Fruit fly (Drosophila melanogaster) whole organism, embryonic: ENCODE measurements around the gene Cdk1.
A peak's percentile ranks its signal among the peaks of the same experiment; 100 is the strongest.

Experiments used
- Adf1 ChIP-seq: fragments of 200-800 bp; sonication (Bioruptor generic); IDR thresholded peaks from 2 replicates; pipeline ENCODE4 v1.3.6; 2022; ENCODE audit warnings: missing biosample characterization, missing genetic modification characterization
- Aef1 ChIP-seq: fragments of 200-800 bp; sonication (Bioruptor generic); IDR thresholded peaks from 3 replicates; pipeline ENCODE4 v1.3.6; 2022; ENCODE audit warnings: missing biosample characterization, missing genetic modification characterization
- Antp ChIP-seq: fragments of 200-800 bp; sonication (Bioruptor generic); optimal IDR thresholded peaks from 3 replicates; lab custom pipeline; 2016; ENCODE audit warnings: missing biosample characterization, missing genetic modification characterization
- Bdp1 ChIP-seq: fragments of 200-800 bp; sonication (Bioruptor generic); optimal IDR thresholded peaks from 3 replicates; lab custom pipeline; 2016; ENCODE audit warnings: missing biosample characterization, missing genetic modification characterization
- Bteb2 ChIP-seq: fragments of 200-800 bp; sonication (Bioruptor generic); optimal IDR thresholded peaks from 2 replicates; lab custom pipeline; 2016; ENCODE audit warnings: missing biosample characterization, missing genetic modification characterization
- CG11085 ChIP-seq: fragments of 200-800 bp; sonication (Bioruptor generic); IDR thresholded peaks from 2 replicates; pipeline ENCODE4 v1.3.6; 2022; ENCODE audit warnings: missing biosample characterization, missing genetic modification characterization
- CG14014 ChIP-seq: fragments of 200-800 bp; sonication (Bioruptor generic); IDR thresholded peaks from 2 replicates; pipeline ENCODE4 v1.3.6; 2022; ENCODE audit warnings: missing biosample characterization, missing genetic modification characterization
- CG14667 ChIP-seq: fragments of 200-800 bp; sonication (Bioruptor generic); IDR thresholded peaks from 2 replicates; pipeline ENCODE4 v1.3.6; 2022; ENCODE audit warnings: missing biosample characterization, missing genetic modification characterization
- CG17802 ChIP-seq: fragments of 200-800 bp; sonication (Bioruptor generic); optimal IDR thresholded peaks from 2 replicates; lab custom pipeline; 2018; ENCODE audit warnings: missing biosample characterization, mild to moderate bottlenecking, missing genetic modification characterization, moderate library complexity
- CG32532 ChIP-seq: fragments of 200-800 bp; sonication (Bioruptor generic); IDR thresholded peaks from 2 replicates; pipeline ENCODE4 v1.3.6; 2022; ENCODE audit warnings: missing biosample characterization, missing genetic modification characterization
- CG3281 ChIP-seq: fragments of 200-800 bp; sonication (Bioruptor generic); optimal IDR thresholded peaks from 3 replicates; lab custom pipeline; 2017; ENCODE audit warnings: missing biosample characterization, mild to moderate bottlenecking, missing genetic modification characterization
- CG6683 ChIP-seq: fragments of 200-800 bp; sonication (Bioruptor generic); optimal IDR thresholded peaks from 2 replicates; lab custom pipeline; 2017; ENCODE audit warnings: missing biosample characterization, mild to moderate bottlenecking, missing genetic modification characterization, missing genetic modification reagents
- CG8089 ChIP-seq: fragments of 200-800 bp; sonication (Bioruptor generic); optimal IDR thresholded peaks from 3 replicates; lab custom pipeline; 2016; ENCODE audit warnings: missing biosample characterization, missing genetic modification characterization
- CG8290 ChIP-seq, 3 experiments: fragments of 200-800 bp; sonication (Bioruptor generic); optimal IDR thresholded peaks; 2 replicates each; lab custom pipeline; 2016 to 2019; ENCODE audit warnings: missing biosample characterization in 3 of 3, missing genetic modification characterization in 3 of 3, mild to moderate bottlenecking in 2 of 3, moderate library complexity in 1 of 3
- Chrac-16 ChIP-seq: fragments of 200-800 bp; sonication (Bioruptor generic); optimal IDR thresholded peaks from 3 replicates; lab custom pipeline; 2016; ENCODE audit warnings: missing biosample characterization, missing genetic modification characterization
- Dek ChIP-seq: fragments of 200-800 bp; sonication (Bioruptor generic); optimal IDR thresholded peaks from 3 replicates; lab custom pipeline; 2019; ENCODE audit warnings: missing biosample characterization, mild to moderate bottlenecking, missing genetic modification characterization, moderate library complexity
- HLH54F ChIP-seq: fragments of 200-800 bp; sonication (Bioruptor generic); optimal IDR thresholded peaks from 3 replicates; lab custom pipeline; 2016; ENCODE audit warnings: missing biosample characterization, missing genetic modification characterization
- Hmr ChIP-seq: fragments of 200-800 bp; sonication (Bioruptor generic); optimal IDR thresholded peaks from 3 replicates; lab custom pipeline; 2017; ENCODE audit warnings: mild to moderate bottlenecking, missing biosample characterization, missing genetic modification reagents, missing genetic modification characterization
- Hsf ChIP-seq: fragments of 200-800 bp; sonication (Bioruptor generic); optimal IDR thresholded peaks from 3 replicates; lab custom pipeline; 2016; ENCODE audit warnings: missing biosample characterization, missing genetic modification characterization
- Kr ChIP-seq: fragments of 200-800 bp; sonication (Bioruptor generic); optimal IDR thresholded peaks from 2 replicates; lab custom pipeline; 2017; ENCODE audit warnings: missing biosample characterization, mild to moderate bottlenecking, missing genetic modification characterization
- MTF-1 ChIP-seq: fragments of 200-800 bp; sonication (Bioruptor generic); optimal IDR thresholded peaks from 2 replicates; lab custom pipeline; 2018; ENCODE audit warnings: missing biosample characterization, mild to moderate bottlenecking, missing genetic modification characterization, borderline replicate concordance
- NFAT ChIP-seq: fragments of 200-800 bp; sonication (Bioruptor generic); IDR thresholded peaks from 2 replicates; pipeline ENCODE4 v1.3.6; 2022; ENCODE audit warnings: missing biosample characterization, missing genetic modification characterization
- PHDP ChIP-seq: fragments of 200-800 bp; sonication (Bioruptor generic); optimal IDR thresholded peaks from 3 replicates; lab custom pipeline; 2018; ENCODE audit warnings: missing biosample characterization, mild to moderate bottlenecking, missing genetic modification characterization, moderate library complexity
- Sry-β ChIP-seq: fragments of 200-800 bp; sonication (Bioruptor generic); optimal IDR thresholded peaks from 2 replicates; lab custom pipeline; 2018; ENCODE audit warnings: missing biosample characterization, mild to moderate bottlenecking, missing genetic modification characterization, moderate library complexity
- Ssrp ChIP-seq: fragments of 200-800 bp; sonication (Bioruptor generic); optimal IDR thresholded peaks from 2 replicates; lab custom pipeline; 2018; ENCODE audit warnings: missing biosample characterization, mild to moderate bottlenecking, missing genetic modification characterization, moderate library complexity
- Stat92E ChIP-seq, 3 experiments: fragments of >200 bp in 2 of 3; fragments of 200-800 bp in 1 of 3; sonication (Bioruptor generic) in 1 of 3; optimal IDR thresholded peaks; 2 replicates each; lab custom pipeline; 2017 to 2019; ENCODE audit warnings: missing biosample characterization in 3 of 3, missing genetic modification characterization in 3 of 3, mild to moderate bottlenecking in 1 of 3, moderate library complexity in 1 of 3
- Tbp ChIP-seq: fragments of >200 bp; optimal IDR thresholded peaks from 2 replicates; lab custom pipeline; 2018; ENCODE audit warnings: missing biosample characterization, missing genetic modification characterization
- aop ChIP-seq: fragments of 200-800 bp; sonication (Bioruptor generic); IDR thresholded peaks from 2 replicates; pipeline ENCODE4 v1.3.6; 2022; ENCODE audit warnings: missing biosample characterization, missing genetic modification characterization
- ap ChIP-seq: fragments of 200-800 bp; sonication (Bioruptor generic); IDR thresholded peaks from 2 replicates; pipeline ENCODE4 v1.3.6; 2022; ENCODE audit warnings: missing biosample characterization, missing genetic modification characterization
- bab2 ChIP-seq: fragments of 200-800 bp; sonication (Bioruptor generic); optimal IDR thresholded peaks from 2 replicates; lab custom pipeline; 2016; ENCODE audit warnings: missing biosample characterization, missing genetic modification characterization
- bcd ChIP-seq: fragments of 200-800 bp; sonication (Bioruptor generic); optimal IDR thresholded peaks from 2 replicates; lab custom pipeline; 2017; ENCODE audit warnings: missing biosample characterization, mild to moderate bottlenecking, missing genetic modification characterization
- cg ChIP-seq: fragments of 200-800 bp; sonication (Bioruptor generic); optimal IDR thresholded peaks from 3 replicates; lab custom pipeline; 2019; ENCODE audit warnings: missing biosample characterization, mild to moderate bottlenecking, missing genetic modification characterization, moderate library complexity
- dan ChIP-seq: fragments of 200-800 bp; sonication (Bioruptor generic); IDR thresholded peaks from 2 replicates; pipeline ENCODE4 v1.3.6; 2022; ENCODE audit warnings: missing biosample characterization, missing genetic modification characterization
- emc ChIP-seq: fragments of 200-800 bp; sonication (Bioruptor generic); optimal IDR thresholded peaks from 2 replicates; lab custom pipeline; 2016; ENCODE audit warnings: missing biosample characterization, missing genetic modification characterization
- en ChIP-seq: fragments of 200-800 bp; sonication (Bioruptor generic); optimal IDR thresholded peaks from 2 replicates; lab custom pipeline; 2016; ENCODE audit warnings: missing biosample characterization, missing genetic modification characterization
- esg ChIP-seq: fragments of 200-800 bp; sonication (Bioruptor generic); conservative IDR thresholded peaks from 2 replicates; pipeline ENCODE4 v1.3.6; 2022; ENCODE audit warnings: missing biosample characterization, missing genetic modification characterization
- fu2 ChIP-seq: fragments of 200-800 bp; sonication (Bioruptor generic); optimal IDR thresholded peaks from 2 replicates; lab custom pipeline; 2016; ENCODE audit warnings: missing biosample characterization, missing genetic modification characterization
- gro ChIP-seq: fragments of 200-800 bp; sonication (Bioruptor generic); optimal IDR thresholded peaks from 2 replicates; lab custom pipeline; 2016; ENCODE audit warnings: missing biosample characterization, missing genetic modification characterization
- hkb ChIP-seq, 2 experiments: fragments of 200-800 bp in 1 of 2; fragments of >200 bp in 1 of 2; sonication (Bioruptor generic) in 1 of 2; IDR thresholded peaks in 1 of 2; optimal IDR thresholded peaks in 1 of 2; 2 replicates each; pipeline versions ENCODE4 v1.3.6 to Lab custom; 2017 to 2022; ENCODE audit warnings: missing biosample characterization in 1 of 2, missing genetic modification characterization in 1 of 2
- insv ChIP-seq, 2 experiments: fragments of 200-800 bp; sonication (Bioruptor generic); optimal IDR thresholded peaks; 3 replicates each; lab custom pipeline; 2016 to 2018; ENCODE audit warnings: missing biosample characterization in 2 of 2, missing genetic modification characterization in 2 of 2
- nerfin-2 ChIP-seq: fragments of 200-800 bp; sonication (Bioruptor generic); IDR thresholded peaks from 2 replicates; pipeline ENCODE4 v1.3.6; 2022; ENCODE audit warnings: missing biosample characterization, missing genetic modification characterization; ENCODE audit not compliant: partially characterized antibody
- odd ChIP-seq: fragments of 200-800 bp; sonication (Bioruptor generic); optimal IDR thresholded peaks from 2 replicates; lab custom pipeline; 2017; ENCODE audit warnings: missing biosample characterization, mild to moderate bottlenecking, missing genetic modification characterization
- pb ChIP-seq: fragments of 200-800 bp; sonication (Bioruptor generic); optimal IDR thresholded peaks from 3 replicates; lab custom pipeline; 2016; ENCODE audit warnings: missing biosample characterization, missing genetic modification characterization
- run ChIP-seq: fragments of 200-800 bp; sonication (Bioruptor generic); optimal IDR thresholded peaks from 3 replicates; lab custom pipeline; 2018; ENCODE audit warnings: missing biosample characterization, mild to moderate bottlenecking, missing genetic modification characterization
- seq ChIP-seq: fragments of 200-800 bp; sonication (Bioruptor generic); IDR thresholded peaks from 2 replicates; pipeline ENCODE4 v1.3.6; 2022; ENCODE audit warnings: missing biosample characterization, missing genetic modification characterization
- slbo ChIP-seq: fragments of 200-800 bp; sonication (Bioruptor generic); IDR thresholded peaks from 2 replicates; pipeline ENCODE4 v1.3.6; 2022; ENCODE audit warnings: missing biosample characterization, missing genetic modification characterization
- sug ChIP-seq: fragments of 200-800 bp; optimal IDR thresholded peaks from 2 replicates; lab custom pipeline; 2019; ENCODE audit warnings: missing biosample characterization, mild to moderate bottlenecking, missing genetic modification characterization, moderate library complexity
- trem ChIP-seq: fragments of 200-800 bp; optimal IDR thresholded peaks from 3 replicates; lab custom pipeline; 2019; ENCODE audit warnings: missing biosample characterization, mild to moderate bottlenecking, missing genetic modification characterization, moderate library complexity
- zfh1 ChIP-seq: fragments of 200-800 bp; sonication (Bioruptor generic); IDR thresholded peaks from 3 replicates; pipeline ENCODE4 v1.3.6; 2022; ENCODE audit warnings: missing biosample characterization, missing genetic modification characterization

Cdk1 gene

dm6 chr2L:10375464-10376236 lies 10.4 kb downstream of the Cdk1 start, which contains the start of the genes CG33303 and dpr19 (continued):
- peak; percentile 83 for TF ChIP-seq Dek
- peak; percentile 53 for TF ChIP-seq odd (GFP tag; lab: Kevin White, UChicago)
- no peak for TF ChIP-seq Bteb2 (GFP tag; lab: Kevin White, UChicago)
- TF ChIP-seq zfh1 (GFP tag; lab: Robert Waterston, UW) = 0 out of 3 replicates have a peak, but pooled peaks have one; percentile 31
- peak; percentile 90 for TF ChIP-seq PHDP (tag; lab: Kevin White, UChicago)
- no peak for TF ChIP-seq aop (GFP tag; lab: Robert Waterston, UW)
- TF ChIP-seq emc (GFP tag; lab: Kevin White, UChicago) = no peak
- TF ChIP-seq bab2 (GFP tag; lab: Kevin White, UChicago) = no peak
- peak; percentile 65 for TF ChIP-seq bcd (GFP tag; lab: Kevin White, UChicago)
- no peak; the same call in 2 of the 3 replicates for TF ChIP-seq Aef1 (GFP tag; lab: Robert Waterston, UW)
- TF ChIP-seq nerfin-2 = no peak
- no peak; the same call in 1 of the 2 replicates for TF ChIP-seq CG14667 (GFP tag; lab: Robert Waterston, UW)
- TF ChIP-seq esg (GFP tag; lab: Robert Waterston, UW) = peak; percentile 58
- TF ChIP-seq sug (tag; lab: Kevin White, UChicago) = peak; percentile 79
- peak in 1 of 2 experiments; percentile 30 for TF ChIP-seq insv (GFP tag; optimal IDR thresholded peaks at IDR 0.05; lab: Kevin White, UChicago)
- TF ChIP-seq hkb (optimal IDR thresholded peaks at IDR 0.05; lab: Kevin White, UChicago) = no peak
- peak; percentile 78 for TF ChIP-seq hkb (GFP tag; IDR thresholded peaks at IDR 0.05; lab: Robert Waterston, UW)
- peak; percentile 18 for TF ChIP-seq CG17802
- no peak for TF ChIP-seq Kr (GFP tag; lab: Kevin White, UChicago)
- no peak for TF ChIP-seq HLH54F (GFP tag; lab: Kevin White, UChicago)
- TF ChIP-seq gro (GFP tag; lab: Kevin White, UChicago) = peak; percentile 50
- TF ChIP-seq pb (GFP tag; lab: Kevin White, UChicago) = no peak
- TF ChIP-seq trem (tag; lab: Kevin White, UChicago) = peak; percentile 89
- peak; percentile 82 for TF ChIP-seq CG32532 (GFP tag; lab: Robert Waterston, UW)
- TF ChIP-seq seq (GFP tag; lab: Robert Waterston, UW) = 0 out of 2 replicates have a peak, but pooled peaks have one; percentile 7
- TF ChIP-seq NFAT (GFP tag; lab: Robert Waterston, UW) = no peak
- TF ChIP-seq CG8290 (GFP tag; optimal IDR thresholded peaks at IDR 0.05; lab: Kevin White, UChicago) = peak; percentile 73
- TF ChIP-seq CG8290 (tag; optimal IDR thresholded peaks at IDR 0.05; lab: Kevin White, UChicago) = no peak
- TF ChIP-seq Bdp1 (GFP tag; lab: Kevin White, UChicago) = no peak
- peak; percentile 77 for TF ChIP-seq Ssrp (tag; lab: Kevin White, UChicago)
- TF ChIP-seq Tbp (GFP tag; lab: Kevin White, UChicago) = no peak
- TF ChIP-seq Chrac-16 = peak; percentile 38
- TF ChIP-seq Hmr (GFP tag; lab: Kevin White, UChicago) = peak; percentile 85
- TF ChIP-seq cg = no peak
- no peak for TF ChIP-seq Stat92E (GFP tag; optimal IDR thresholded peaks at IDR 0.05; lab: Kevin White, UChicago)
- no peak for TF ChIP-seq fu2 (GFP tag; lab: Kevin White, UChicago)
- peak; percentile 67 for TF ChIP-seq ap (GFP tag; lab: Robert Waterston, UW)
- no peak for TF ChIP-seq Hsf (GFP tag; lab: Kevin White, UChicago)
- no peak for TF ChIP-seq MTF-1 (GFP tag; lab: Kevin White, UChicago)
- TF ChIP-seq CG14014 (GFP tag; lab: Robert Waterston, UW) = peak; percentile 34; the same call in 1 of the 2 replicates
- TF ChIP-seq CG6683 (GFP tag; lab: Kevin White, UChicago) = peak; percentile 68
- no peak for TF ChIP-seq Sry-β (GFP tag; lab: Kevin White, UChicago)
- no peak for TF ChIP-seq Antp (GFP tag; lab: Kevin White, UChicago)
- peak; percentile 72 for TF ChIP-seq run (tag; lab: Kevin White, UChicago)
- TF ChIP-seq slbo (GFP tag; lab: Robert Waterston, UW) = peak; percentile 75
- TF ChIP-seq CG11085 (GFP tag; lab: Robert Waterston, UW) = no peak
- no peak for TF ChIP-seq en (GFP tag; lab: Kevin White, UChicago)
- no peak for TF ChIP-seq dan
- peak; percentile 70 for TF ChIP-seq CG3281 (GFP tag; lab: Kevin White, UChicago)
- TF ChIP-seq Adf1 = no peak
- no peak for TF ChIP-seq CG8089
